Fruit fly (Drosophila melanogaster): ENCODE results near the gene CG15172.

The CG15172 gene

DNA sequence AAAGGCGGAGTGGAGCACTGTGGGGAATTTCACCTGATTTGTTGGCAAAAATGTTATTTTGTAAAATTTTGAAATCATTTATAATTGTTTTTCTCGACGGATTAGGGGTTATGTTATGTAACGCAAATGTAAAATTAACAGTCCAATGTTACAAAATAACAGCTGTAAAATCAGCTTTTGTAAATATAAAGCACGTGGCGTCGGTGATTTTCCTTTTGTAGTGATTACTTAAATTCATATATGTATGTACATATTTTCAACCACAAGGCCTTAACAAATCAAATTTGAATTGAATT is at the start of gene CG15172:
Gene CG15172 (plus strand): TSS at position 197 of the 296 bp plus-strand sequence.
- TF ChIP-seq EcR (GFP tag; optimal IDR thresholded peaks at IDR 0.05) = no peak
- TF ChIP-seq psq (optimal IDR thresholded peaks at IDR 0.05) = no peak
- TF ChIP-seq Dll (optimal IDR thresholded peaks at IDR 0.05) = no peak
- no peak for TF ChIP-seq CG8478 (optimal IDR thresholded peaks at IDR 0.05)
- TF ChIP-seq usp (GFP tag; optimal IDR thresholded peaks at IDR 0.05) = no peak

- TF ChIP-seq pan (optimal IDR thresholded peaks at IDR 0.05) (no peak), usp (GFP tag; optimal IDR thresholded peaks at IDR 0.05) (no peak), Dll (optimal IDR thresholded peaks at IDR 0.05) (no peak), psq (optimal IDR thresholded peaks at IDR 0.05) (no peak)
Measured at dm6 chr2L:18974063-18974779, 48.0 kb upstream of the CG15172 start, which contains the start of the genes L2HGDH and CG10431. Gene L2HGDH, minus strand, starts transcription at chr2L:18974448. Gene CG10431, plus strand, starts transcription at chr2L:18974710.

DNA sequence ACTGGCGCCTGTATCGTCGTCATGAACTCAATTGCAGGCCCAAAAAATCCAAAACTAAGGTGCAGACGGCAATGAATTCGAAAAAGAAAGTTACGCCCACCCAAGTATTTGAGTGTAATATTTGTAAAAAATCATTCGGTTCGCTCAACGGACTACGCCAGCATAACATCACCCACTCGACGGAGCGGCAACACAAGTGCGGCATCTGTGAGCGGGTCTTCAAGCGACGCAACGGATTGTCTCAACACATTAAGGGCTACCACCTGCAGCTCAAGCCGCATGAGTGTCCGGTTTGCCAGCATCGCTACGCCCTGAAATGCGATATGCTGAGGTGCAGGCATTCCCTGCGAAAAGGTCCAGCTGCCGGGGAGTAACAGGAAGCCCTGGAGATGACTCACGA is 45.5 kb upstream of the CG15172 start:
- TF ChIP-seq psq (optimal IDR thresholded peaks at IDR 0.05) (no peak), pan (optimal IDR thresholded peaks at IDR 0.05) (no peak), EcR (GFP tag; optimal IDR thresholded peaks at IDR 0.05) (no peak), usp (GFP tag; optimal IDR thresholded peaks at IDR 0.05) (no peak), Dll (optimal IDR thresholded peaks at IDR 0.05) (no peak), CG8478 (optimal IDR thresholded peaks at IDR 0.05) (no peak)

dm6 chr2L:18978923-18979322 is 43.3 kb upstream of the CG15172 start:
- no peak for TF ChIP-seq usp (GFP tag; optimal IDR thresholded peaks at IDR 0.05)
- TF ChIP-seq EcR (GFP tag; optimal IDR thresholded peaks at IDR 0.05) = no peak

dm6 chr2L:18979407-18979806 is 42.8 kb upstream of the CG15172 start:
- TF ChIP-seq EcR (GFP tag; optimal IDR thresholded peaks at IDR 0.05) (no peak), psq (optimal IDR thresholded peaks at IDR 0.05) (no peak), pan (optimal IDR thresholded peaks at IDR 0.05) (no peak), usp (GFP tag; optimal IDR thresholded peaks at IDR 0.05) (no peak), CG8478 (optimal IDR thresholded peaks at IDR 0.05) (no peak), Dll (optimal IDR thresholded peaks at IDR 0.05) (no peak)

dm6 chr2L:18980982-18981381 is 41.2 kb upstream of the CG15172 start:
- no peak for TF ChIP-seq psq (optimal IDR thresholded peaks at IDR 0.05)

DNA sequence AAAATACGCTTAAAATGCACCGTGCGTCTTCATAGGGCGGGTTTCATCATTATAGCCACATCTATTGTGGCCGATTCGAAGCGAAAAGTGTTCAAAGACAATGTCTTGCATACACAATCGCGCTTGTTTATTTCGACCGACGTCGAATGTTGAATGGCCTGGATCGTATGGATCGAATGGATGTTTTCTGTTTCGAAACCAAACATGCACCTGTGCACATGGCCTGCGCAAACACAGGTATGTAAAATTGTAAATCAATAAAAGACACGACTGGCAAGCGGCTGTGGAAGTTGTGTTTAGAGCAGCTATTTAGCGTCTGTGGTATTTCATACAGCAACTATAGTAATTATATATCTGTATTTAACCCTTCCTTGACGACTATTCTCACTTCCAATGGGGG is 40.7 kb upstream of the CG15172 start:
- TF ChIP-seq usp (GFP tag; optimal IDR thresholded peaks at IDR 0.05) = no peak
- TF ChIP-seq pan (optimal IDR thresholded peaks at IDR 0.05) = no peak
- TF ChIP-seq Dll (optimal IDR thresholded peaks at IDR 0.05) = no peak
- TF ChIP-seq psq (optimal IDR thresholded peaks at IDR 0.05) = no peak
- no peak for TF ChIP-seq EcR (GFP tag; optimal IDR thresholded peaks at IDR 0.05)
- no peak for TF ChIP-seq CG8478 (optimal IDR thresholded peaks at IDR 0.05)

DNA sequence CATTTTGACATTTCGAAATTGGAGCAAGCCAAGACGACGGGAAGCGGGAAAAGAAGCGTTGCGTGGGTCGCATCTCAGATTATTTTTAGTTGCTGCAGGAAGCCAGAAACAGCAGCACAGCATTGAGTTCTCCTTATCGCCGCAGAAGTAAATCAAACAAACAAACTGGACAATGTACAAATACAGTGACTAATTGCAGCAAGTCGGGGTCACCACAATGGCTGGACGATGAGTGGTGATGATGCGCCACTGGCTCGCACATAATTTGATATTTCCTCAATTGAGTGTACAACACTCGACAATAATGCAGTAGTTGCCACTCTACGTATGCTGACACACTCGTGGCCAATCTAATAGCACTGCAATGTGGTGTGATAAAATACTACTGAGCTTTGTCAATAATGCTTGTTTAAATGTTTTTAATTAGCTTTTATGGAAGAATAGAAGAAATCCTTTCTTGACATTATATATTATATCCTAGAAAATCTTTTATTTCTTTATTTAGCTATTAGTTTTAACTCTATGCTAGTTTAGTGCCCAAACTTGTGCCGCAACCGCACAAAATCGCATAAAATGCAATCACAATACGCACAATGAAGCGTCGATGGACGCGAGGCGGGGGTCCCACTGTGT is 40.2 kb upstream of the CG15172 start:
- TF ChIP-seq usp (GFP tag; optimal IDR thresholded peaks at IDR 0.05) (no peak), pan (optimal IDR thresholded peaks at IDR 0.05) (no peak), Dll (optimal IDR thresholded peaks at IDR 0.05) (no peak), CG8478 (optimal IDR thresholded peaks at IDR 0.05) (no peak), psq (optimal IDR thresholded peaks at IDR 0.05) (no peak), EcR (GFP tag; optimal IDR thresholded peaks at IDR 0.05) (no peak)

dm6 chr2L:18982826-18983758 is 39.1 kb upstream of the CG15172 start:
- TF ChIP-seq EcR (GFP tag; optimal IDR thresholded peaks at IDR 0.05) (no peak), Dll (optimal IDR thresholded peaks at IDR 0.05) (no peak), usp (GFP tag; optimal IDR thresholded peaks at IDR 0.05) (no peak), pan (optimal IDR thresholded peaks at IDR 0.05) (no peak), psq (optimal IDR thresholded peaks at IDR 0.05) (no peak), CG8478 (optimal IDR thresholded peaks at IDR 0.05) (no peak)

DNA sequence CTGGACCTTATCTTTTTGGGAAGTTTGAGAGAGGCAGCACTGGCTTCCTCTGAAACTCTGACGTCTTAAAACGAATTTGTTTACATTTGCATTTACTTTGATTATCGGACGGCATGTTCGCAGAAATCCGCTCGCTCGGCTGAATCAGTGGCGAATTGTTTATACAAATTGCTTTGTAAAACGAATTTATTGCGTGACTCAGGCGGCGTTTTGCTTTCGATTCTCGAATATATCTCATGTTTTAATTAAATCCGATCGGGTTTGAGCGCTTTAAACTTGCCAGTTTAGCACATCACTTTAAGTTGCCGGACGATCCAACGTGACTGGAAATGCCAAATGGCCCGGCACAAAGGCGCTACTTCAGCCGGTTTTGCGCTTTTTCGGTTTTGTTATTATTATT is 38.1 kb upstream of the CG15172 start:
- TF ChIP-seq Dll (optimal IDR thresholded peaks at IDR 0.05) = no peak
- no peak for TF ChIP-seq CG8478 (optimal IDR thresholded peaks at IDR 0.05)
- no peak for TF ChIP-seq EcR (GFP tag; optimal IDR thresholded peaks at IDR 0.05)
- no peak for TF ChIP-seq pan (optimal IDR thresholded peaks at IDR 0.05)
- TF ChIP-seq usp (GFP tag; optimal IDR thresholded peaks at IDR 0.05) = no peak
- TF ChIP-seq psq (optimal IDR thresholded peaks at IDR 0.05) = no peak

DNA sequence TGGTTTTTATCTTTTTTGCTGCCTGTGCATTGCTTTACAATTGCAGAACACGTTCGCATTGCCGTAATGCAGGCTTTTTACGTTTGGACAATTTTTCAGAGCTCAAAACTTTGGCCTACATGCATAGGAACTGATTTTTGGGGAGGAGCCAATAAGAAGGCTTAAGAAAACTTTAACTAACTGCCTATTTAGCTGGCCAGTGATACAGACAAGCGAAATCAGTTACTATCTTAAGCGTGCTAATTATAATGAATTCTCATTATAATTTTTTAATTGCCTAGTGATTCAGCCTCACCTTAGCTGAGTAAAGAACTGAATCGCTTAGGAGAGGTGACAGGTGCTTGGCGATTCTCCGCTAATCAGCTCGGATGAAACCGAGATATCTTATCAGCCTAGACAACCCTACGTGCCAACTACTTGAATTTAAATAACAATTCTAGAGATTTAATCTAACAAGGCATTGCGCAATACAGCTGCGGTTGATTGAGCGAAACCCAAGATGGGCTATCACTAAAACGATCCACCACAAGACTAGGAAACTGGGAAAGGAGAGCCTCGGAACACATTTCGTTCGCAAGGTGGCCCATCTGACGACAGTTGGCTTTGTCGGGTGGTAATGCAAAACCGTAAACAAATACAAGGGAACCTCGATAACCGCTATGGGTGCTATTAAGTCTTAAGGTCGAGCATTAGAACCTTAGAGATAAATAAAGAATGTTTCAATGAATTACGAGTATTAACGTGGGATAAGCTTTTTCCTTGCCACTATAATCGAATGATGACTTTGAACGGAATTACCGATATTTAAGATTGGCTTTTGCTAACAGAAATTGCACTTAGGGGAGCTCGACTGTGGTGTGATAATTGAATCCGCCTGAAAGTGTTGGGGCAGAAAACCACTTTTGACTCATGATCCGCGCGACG is 36.8 kb upstream of the CG15172 start:
- no peak for TF ChIP-seq pan (optimal IDR thresholded peaks at IDR 0.05)
- TF ChIP-seq CG8478 (optimal IDR thresholded peaks at IDR 0.05) = no peak
- TF ChIP-seq EcR (GFP tag; optimal IDR thresholded peaks at IDR 0.05) = no peak
- TF ChIP-seq Dll (optimal IDR thresholded peaks at IDR 0.05) = no peak
- TF ChIP-seq usp (GFP tag; optimal IDR thresholded peaks at IDR 0.05) = no peak
- TF ChIP-seq psq (optimal IDR thresholded peaks at IDR 0.05) = no peak
